Fruit fly (Drosophila melanogaster) whole organism, embryonic: ENCODE data around the gene CG9673.

Source experiments
- Abd-B ChIP-seq: fragments of 200-800 bp; sonication (Bioruptor generic); optimal IDR thresholded peaks from 2 replicates; lab custom pipeline; 2018; ENCODE audit warnings: missing biosample characterization, mild to moderate bottlenecking, missing genetic modification characterization, moderate library complexity
- Aef1 ChIP-seq: fragments of 200-800 bp; sonication (Bioruptor generic); IDR thresholded peaks from 3 replicates; pipeline ENCODE4 v1.3.6; 2022; ENCODE audit warnings: missing biosample characterization, missing genetic modification characterization
- Bgb ChIP-seq: fragments of 200-800 bp; sonication (Bioruptor generic); IDR thresholded peaks from 2 replicates; pipeline ENCODE4 v1.3.6; 2022; ENCODE audit warnings: missing biosample characterization, missing genetic modification characterization; ENCODE audit not compliant: partially characterized antibody
- CG10209 ChIP-seq: fragments of 200-800 bp; sonication (Bioruptor generic); optimal IDR thresholded peaks from 3 replicates; lab custom pipeline; 2017; ENCODE audit warnings: missing biosample characterization, mild to moderate bottlenecking, missing genetic modification characterization, missing genetic modification reagents
- CG1024 ChIP-seq: fragments of 200-800 bp; sonication (Bioruptor generic); IDR thresholded peaks from 2 replicates; pipeline ENCODE4 v1.3.6; 2022; ENCODE audit warnings: missing biosample characterization, missing genetic modification characterization
- CG10431 ChIP-seq: fragments of 200-800 bp; sonication (Bioruptor generic); optimal IDR thresholded peaks from 3 replicates; lab custom pipeline; 2018; ENCODE audit warnings: missing biosample characterization, mild to moderate bottlenecking, missing genetic modification characterization
- CG11456 ChIP-seq: fragments of 200-800 bp; sonication (Bioruptor generic); IDR thresholded peaks from 3 replicates; pipeline ENCODE4 v1.3.6; 2022; ENCODE audit warnings: missing biosample characterization, missing genetic modification characterization
- CG12299 ChIP-seq: fragments of 200-800 bp; sonication (Bioruptor generic); optimal IDR thresholded peaks from 2 replicates; lab custom pipeline; 2018; ENCODE audit warnings: missing biosample characterization, mild to moderate bottlenecking, missing genetic modification characterization
- CG1602 ChIP-seq: fragments of 200-800 bp; sonication (Bioruptor generic); optimal IDR thresholded peaks from 3 replicates; lab custom pipeline; 2016; ENCODE audit warnings: missing biosample characterization, missing genetic modification characterization
- CG16813 ChIP-seq: fragments of 200-800 bp; sonication (Bioruptor generic); IDR thresholded peaks from 3 replicates; pipeline ENCODE4 v1.3.6; 2022; ENCODE audit warnings: missing biosample characterization, missing genetic modification characterization; ENCODE audit not compliant: partially characterized antibody
- CG17186 ChIP-seq: fragments of 200-800 bp; sonication (Bioruptor generic); optimal IDR thresholded peaks from 3 replicates; lab custom pipeline; 2017; ENCODE audit warnings: missing biosample characterization, missing genetic modification reagents, missing genetic modification characterization
- CG17568 ChIP-seq: fragments of 200-800 bp; sonication (Bioruptor generic); optimal IDR thresholded peaks from 2 replicates; lab custom pipeline; 2018; ENCODE audit warnings: missing biosample characterization, mild to moderate bottlenecking, missing genetic modification characterization, moderate library complexity
- CG17912 ChIP-seq: fragments of 200-800 bp; sonication (Bioruptor generic); optimal IDR thresholded peaks from 2 replicates; lab custom pipeline; 2018; ENCODE audit warnings: missing biosample characterization, mild to moderate bottlenecking, missing genetic modification characterization
- CG18262 ChIP-seq: fragments of 200-800 bp; optimal IDR thresholded peaks from 3 replicates; lab custom pipeline; 2019; ENCODE audit warnings: missing biosample characterization, mild to moderate bottlenecking, missing genetic modification characterization, moderate library complexity
- CG2199 ChIP-seq: fragments of 200-800 bp; sonication (Bioruptor generic); IDR thresholded peaks from 3 replicates; pipeline ENCODE4 v1.3.6; 2022; ENCODE audit warnings: missing biosample characterization, missing genetic modification characterization
- CG31441 ChIP-seq: fragments of 200-800 bp; sonication (Bioruptor generic); IDR thresholded peaks from 2 replicates; pipeline ENCODE4 v1.3.6; 2022; ENCODE audit warnings: missing biosample characterization, missing genetic modification characterization
- CG4820 ChIP-seq: fragments of 200-800 bp; sonication (Bioruptor generic); optimal IDR thresholded peaks from 3 replicates; lab custom pipeline; 2016; ENCODE audit warnings: missing biosample characterization, missing genetic modification characterization
- CG6683 ChIP-seq: fragments of 200-800 bp; sonication (Bioruptor generic); optimal IDR thresholded peaks from 2 replicates; lab custom pipeline; 2017; ENCODE audit warnings: missing biosample characterization, mild to moderate bottlenecking, missing genetic modification characterization, missing genetic modification reagents
- D19B ChIP-seq: fragments of 200-800 bp; sonication (Bioruptor generic); optimal IDR thresholded peaks from 2 replicates; lab custom pipeline; 2017; ENCODE audit warnings: missing biosample characterization, mild to moderate bottlenecking, missing genetic modification characterization
- Dref ChIP-seq: fragments of 200-800 bp; sonication (Bioruptor generic); IDR thresholded peaks from 2 replicates; pipeline ENCODE4 v1.3.6; 2022; ENCODE audit warnings: missing biosample characterization, missing genetic modification characterization
- Drgx ChIP-seq: fragments of 200-800 bp; sonication (Bioruptor generic); IDR thresholded peaks from 2 replicates; pipeline ENCODE4 v1.3.6; 2022; ENCODE audit warnings: missing biosample characterization, missing genetic modification characterization
- Elba2 ChIP-seq: fragments of 200-800 bp; sonication (Bioruptor generic); optimal IDR thresholded peaks from 3 replicates; lab custom pipeline; 2016; ENCODE audit warnings: missing biosample characterization, missing genetic modification characterization
- GATAe ChIP-seq: fragments of 200-800 bp; sonication (Bioruptor generic); conservative IDR thresholded peaks from 2 replicates; pipeline ENCODE4 v1.3.6; 2022; ENCODE audit warnings: missing biosample characterization, missing genetic modification characterization
- HLH3B ChIP-seq: fragments of 200-800 bp; sonication (Bioruptor generic); IDR thresholded peaks from 2 replicates; pipeline ENCODE4 v1.3.6; 2022; ENCODE audit warnings: missing biosample characterization, missing genetic modification characterization
- HLHmδ ChIP-seq: fragments of 200-800 bp; sonication (Bioruptor generic); optimal IDR thresholded peaks from 2 replicates; lab custom pipeline; 2018; ENCODE audit warnings: missing biosample characterization, mild to moderate bottlenecking, missing genetic modification characterization, moderate library complexity
- Hsf ChIP-seq: fragments of 200-800 bp; sonication (Bioruptor generic); optimal IDR thresholded peaks from 3 replicates; lab custom pipeline; 2016; ENCODE audit warnings: missing biosample characterization, missing genetic modification characterization
- Lhr ChIP-seq: fragments of 200-800 bp; sonication (Bioruptor generic); optimal IDR thresholded peaks from 3 replicates; lab custom pipeline; 2017; ENCODE audit warnings: mild to moderate bottlenecking, missing biosample characterization, missing genetic modification reagents, missing genetic modification characterization
- NFAT ChIP-seq: fragments of 200-800 bp; sonication (Bioruptor generic); IDR thresholded peaks from 2 replicates; pipeline ENCODE4 v1.3.6; 2022; ENCODE audit warnings: missing biosample characterization, missing genetic modification characterization
- Poxn ChIP-seq: fragments of 200-800 bp; sonication (Bioruptor generic); IDR thresholded peaks from 2 replicates; pipeline ENCODE4 v1.3.6; 2022; ENCODE audit warnings: missing biosample characterization, missing genetic modification characterization
- Sin3A ChIP-seq: fragments of >200 bp; optimal IDR thresholded peaks from 2 replicates; lab custom pipeline; 2018
- Six4 ChIP-seq: fragments of 200-800 bp; sonication (Bioruptor generic); optimal IDR thresholded peaks from 2 replicates; lab custom pipeline; 2016; ENCODE audit warnings: missing biosample characterization, missing genetic modification characterization
- Taf1 ChIP-seq: fragments of 200-800 bp; sonication (Bioruptor generic); IDR thresholded peaks from 2 replicates; pipeline ENCODE4 v1.3.6; 2022; ENCODE audit warnings: missing biosample characterization, missing genetic modification characterization
- abd-A ChIP-seq: fragments of 200-800 bp; sonication (Bioruptor generic); optimal IDR thresholded peaks from 3 replicates; lab custom pipeline; 2019; ENCODE audit warnings: missing biosample characterization, mild to moderate bottlenecking, missing genetic modification characterization, moderate library complexity
- ara ChIP-seq: fragments of 200-800 bp; sonication (Bioruptor generic); IDR thresholded peaks from 2 replicates; pipeline ENCODE4 v1.3.6; 2022; ENCODE audit warnings: missing biosample characterization, missing genetic modification characterization
- bcd ChIP-seq: fragments of 200-800 bp; sonication (Bioruptor generic); optimal IDR thresholded peaks from 2 replicates; lab custom pipeline; 2017; ENCODE audit warnings: missing biosample characterization, mild to moderate bottlenecking, missing genetic modification characterization
- bsh ChIP-seq, 2 experiments: fragments of 200-800 bp; sonication (Bioruptor generic); optimal IDR thresholded peaks; 2 replicates each; lab custom pipeline; 2017 to 2018; ENCODE audit warnings: mild to moderate bottlenecking in 2 of 2, missing biosample characterization in 2 of 2, missing genetic modification characterization in 2 of 2, moderate library complexity in 1 of 2
- crol ChIP-seq: fragments of 200-800 bp; sonication (Bioruptor generic); IDR thresholded peaks from 2 replicates; pipeline ENCODE4 v1.3.6; 2022; ENCODE audit warnings: missing biosample characterization, missing genetic modification characterization
- crp ChIP-seq, 2 experiments: fragments of 200-800 bp; sonication (Bioruptor generic); optimal IDR thresholded peaks; 2 replicates in 1 of 2; 3 replicates in 1 of 2; lab custom pipeline; 2017; ENCODE audit warnings: missing biosample characterization in 2 of 2, missing genetic modification characterization in 2 of 2, mild to moderate bottlenecking in 1 of 2, moderate library complexity in 1 of 2
- dmrt11E ChIP-seq: fragments of 200-800 bp; sonication (Bioruptor generic); optimal IDR thresholded peaks from 3 replicates; lab custom pipeline; 2018; ENCODE audit warnings: missing biosample characterization, mild to moderate bottlenecking, missing genetic modification characterization, moderate library complexity
- gfzf ChIP-seq: fragments of 200-800 bp; sonication (Bioruptor generic); optimal IDR thresholded peaks from 2 replicates; lab custom pipeline; 2016; ENCODE audit warnings: missing biosample characterization, mild to moderate bottlenecking, missing genetic modification characterization, moderate library complexity
- ham ChIP-seq: fragments of 200-800 bp; sonication (Bioruptor generic); IDR thresholded peaks from 2 replicates; pipeline ENCODE4 v1.3.6; 2022; ENCODE audit warnings: missing biosample characterization, missing genetic modification characterization
- hth ChIP-seq: fragments of >200 bp; optimal IDR thresholded peaks from 2 replicates; lab custom pipeline; 2017; ENCODE audit warnings: inconsistent platforms
- mirr ChIP-seq: fragments of 200-800 bp; sonication (Bioruptor generic); optimal IDR thresholded peaks from 3 replicates; lab custom pipeline; 2018; ENCODE audit warnings: missing biosample characterization, mild to moderate bottlenecking, missing genetic modification characterization
- org-1 ChIP-seq: fragments of 200-800 bp; sonication (Bioruptor generic); optimal IDR thresholded peaks from 2 replicates; lab custom pipeline; 2017; ENCODE audit warnings: missing biosample characterization, missing genetic modification characterization
- peb ChIP-seq: fragments of 200-800 bp; sonication (Bioruptor generic); IDR thresholded peaks from 2 replicates; pipeline ENCODE4 v1.3.6; 2022; ENCODE audit warnings: missing biosample characterization, missing genetic modification characterization
- salm ChIP-seq: fragments of 200-800 bp; sonication (Bioruptor generic); optimal IDR thresholded peaks from 2 replicates; lab custom pipeline; 2018; ENCODE audit warnings: missing biosample characterization, mild to moderate bottlenecking, missing genetic modification characterization
- schlank ChIP-seq: fragments of 200-800 bp; sonication (Bioruptor generic); optimal IDR thresholded peaks from 2 replicates; lab custom pipeline; 2018; ENCODE audit warnings: missing biosample characterization, mild to moderate bottlenecking, missing genetic modification characterization
- sim ChIP-seq: fragments of 200-800 bp; sonication (Bioruptor generic); IDR thresholded peaks from 2 replicates; pipeline ENCODE4 v1.3.6; 2022; ENCODE audit warnings: missing biosample characterization, missing genetic modification characterization
- sr ChIP-seq: fragments of 200-800 bp; sonication (Bioruptor generic); IDR thresholded peaks from 3 replicates; pipeline ENCODE4 v1.3.6; 2022; ENCODE audit warnings: missing biosample characterization, missing genetic modification characterization
- toy ChIP-seq: fragments of 200-800 bp; sonication (Bioruptor generic); IDR thresholded peaks from 2 replicates; pipeline ENCODE4 v1.3.6; 2022; ENCODE audit warnings: missing biosample characterization, missing genetic modification characterization

CG9673 gene

dm6 chrX:16750712-16751578 is 47.3 kb upstream of the CG9673 start (continued):
- peak; percentile 53; the same call in 1 of the 2 replicates for TF ChIP-seq ara (GFP tag; lab: Robert Waterston, UW)
- peak; percentile 87 for TF ChIP-seq CG31441 (GFP tag; lab: Robert Waterston, UW)
- TF ChIP-seq CG10209 (GFP tag; lab: Kevin White, UChicago), result peak; percentile 64
- TF ChIP-seq HLH3B (GFP tag; lab: Robert Waterston, UW), result no peak
- TF ChIP-seq org-1 (GFP tag; lab: Kevin White, UChicago), result peak; percentile 59
- no peak for TF ChIP-seq sr (GFP tag; lab: Robert Waterston, UW)
- no peak for TF ChIP-seq toy (GFP tag; lab: Robert Waterston, UW)
- TF ChIP-seq NFAT (GFP tag; lab: Robert Waterston, UW), result no peak
- TF ChIP-seq CG12299 (tag; lab: Kevin White, UChicago), result peak; percentile 67
- TF ChIP-seq Poxn (GFP tag; lab: Robert Waterston, UW), result no peak
- TF ChIP-seq Elba2 (GFP tag; lab: Kevin White, UChicago), result no peak
- peak; percentile 27 for TF ChIP-seq CG10431 (GFP tag; lab: Kevin White, UChicago)
- TF ChIP-seq Sin3A, result no peak
- TF ChIP-seq abd-A, result no peak
- no peak for TF ChIP-seq CG2199 (GFP tag; lab: Robert Waterston, UW)
- no peak for TF ChIP-seq HLHmδ (GFP tag; lab: Kevin White, UChicago)
- no peak for TF ChIP-seq Aef1 (GFP tag; lab: Robert Waterston, UW)
- peak; percentile 54 for TF ChIP-seq bcd
- peak; percentile 29 for TF ChIP-seq Lhr (GFP tag; lab: Kevin White, UChicago)
- peak; percentile 29 for TF ChIP-seq CG1602 (GFP tag; lab: Kevin White, UChicago)
- no peak for TF ChIP-seq Dref (GFP tag; lab: Robert Waterston, UW)
- peak; percentile 15 for TF ChIP-seq D19B (GFP tag; lab: Kevin White, UChicago)
- TF ChIP-seq gfzf (GFP tag; lab: Kevin White, UChicago), result no peak
- peak; percentile 45 for TF ChIP-seq CG17568 (GFP tag; lab: Kevin White, UChicago)
- peak; percentile 99 for TF ChIP-seq CG4820 (GFP tag; lab: Kevin White, UChicago)
- peak; percentile 48 for TF ChIP-seq Six4 (GFP tag; lab: Kevin White, UChicago)
- no peak for TF ChIP-seq Taf1 (GFP tag; lab: Robert Waterston, UW)
- peak; percentile 78 for TF ChIP-seq dmrt11E (tag; lab: Kevin White, UChicago)
- peak; percentile 50 for TF ChIP-seq Abd-B (GFP tag; lab: Kevin White, UChicago)
- TF ChIP-seq schlank, result peak; percentile 16
- TF ChIP-seq crol (GFP tag; lab: Robert Waterston, UW), result peak; percentile 65
- 0 out of 2 replicates have a peak, but pooled peaks have one; percentile 19 for TF ChIP-seq peb
- TF ChIP-seq hth, result no peak
- TF ChIP-seq CG11456 (GFP tag; lab: Robert Waterston, UW), result no peak
- peak; percentile 77 to 97 for TF ChIP-seq bsh (GFP tag; optimal IDR thresholded peaks at IDR 0.05; lab: Kevin White, UChicago)
- no peak for TF ChIP-seq mirr (GFP tag; lab: Kevin White, UChicago)
- no peak for TF ChIP-seq CG16813 (GFP tag; lab: Robert Waterston, UW)
- no peak for TF ChIP-seq GATAe (GFP tag; lab: Robert Waterston, UW)
- no peak for TF ChIP-seq ham (GFP tag; lab: Robert Waterston, UW)
- peak; percentile 33 for TF ChIP-seq Hsf (GFP tag; lab: Kevin White, UChicago)
- peak; percentile 35 for TF ChIP-seq CG6683 (GFP tag; lab: Kevin White, UChicago)
- no peak for TF ChIP-seq CG17186 (GFP tag; lab: Kevin White, UChicago)
- TF ChIP-seq Bgb (GFP tag; lab: Robert Waterston, UW), result no peak
- TF ChIP-seq salm (tag; lab: Kevin White, UChicago), result peak; percentile 44
- peak; percentile 87 for TF ChIP-seq CG18262 (tag; lab: Kevin White, UChicago)
- TF ChIP-seq CG17912, result no peak
- TF ChIP-seq CG1024 (GFP tag; lab: Robert Waterston, UW), result no peak
- peak in 1 of 2 experiments; percentile 4 for TF ChIP-seq crp (GFP tag; optimal IDR thresholded peaks at IDR 0.05; lab: Kevin White, UChicago)
- TF ChIP-seq sim (GFP tag; lab: Robert Waterston, UW), result no peak
- peak; percentile 86 for TF ChIP-seq Drgx
